Worm (Caenorhabditis elegans) whole organism, L4/young adult: ENCODE data around the gene nhr-114.

Experiments used
- W03F9.2 ChIP-seq: fragments of 150-350 bp; optimal IDR thresholded peaks from 2 replicates; lab custom pipeline; 2014; ENCODE audit warnings: missing biosample characterization, missing genetic modification characterization
- him-1 ChIP-seq: sonication (generic microtip); optimal IDR thresholded peaks from 2 replicates; lab custom pipeline; 2016; ENCODE audit warnings: missing genotype, missing genetic modification reagents, missing genetic modification characterization, missing compliant biosample characterization

- no peak for TF ChIP-seq him-1 (tag; lab: Kevin White, UChicago)
- no peak for TF ChIP-seq W03F9.2 (tag; lab: Kevin White, UChicago)
Measured at ce11 chrV:4190232-4190631, 3.2 kb downstream of the nhr-114 start.
